Fruit fly (Drosophila melanogaster): ENCODE measurements around the gene CG8661.

The CG8661 gene

dm6 chrX:17297070-17297689 lies 12.9 kb upstream of the CG8661 start (continued):
- TF ChIP-seq CG4318 (GFP tag; optimal IDR thresholded peaks at IDR 0.05) (peak; percentile 80), CG3032 (tag; optimal IDR thresholded peaks at IDR 0.05) (peak; percentile 57), CG1621 (tag; optimal IDR thresholded peaks at IDR 0.05) (peak; percentile 50), CG11762 (GFP tag; optimal IDR thresholded peaks at IDR 0.05; ENCODE audit: insufficient read depth) (peak; percentile 77), topi (GFP tag; optimal IDR thresholded peaks at IDR 0.05) (peak; percentile 92), Sox15 (GFP tag; optimal IDR thresholded peaks at IDR 0.05) (peak; percentile 83), CG8632 (GFP tag; optimal IDR thresholded peaks at IDR 0.05) (peak; percentile 82), CG11294 (GFP tag; IDR thresholded peaks at IDR 0.05) (peak; percentile 61; the same call in 1 of the 2 replicates), Sox102F (GFP tag; optimal IDR thresholded peaks at IDR 0.05) (peak; percentile 89), CG6792 (GFP tag; optimal IDR thresholded peaks at IDR 0.05) (peak; percentile 84), spab (GFP tag; optimal IDR thresholded peaks at IDR 0.05) (peak; percentile 44), Hr39 (GFP tag; optimal IDR thresholded peaks at IDR 0.05) (peak; percentile 93), dac (GFP tag; optimal IDR thresholded peaks at IDR 0.05) (peak; percentile 86), CG15336 (GFP tag; IDR thresholded peaks at IDR 0.05) (peak; percentile 90), CG3919 (GFP tag; optimal IDR thresholded peaks at IDR 0.05) (peak; percentile 75), CG9139 (GFP tag; optimal IDR thresholded peaks at IDR 0.05) (no peak), Eip93F (GFP tag; optimal IDR thresholded peaks at IDR 0.05) (peak; percentile 49), CG16779 (tag; optimal IDR thresholded peaks at IDR 0.05) (peak; percentile 35), acj6 (GFP tag; optimal IDR thresholded peaks at IDR 0.05) (peak; percentile 85), Ets21C (GFP tag; optimal IDR thresholded peaks at IDR 0.05) (peak; percentile 89), ss (GFP tag; optimal IDR thresholded peaks at IDR 0.05) (peak; percentile 8 to 46), cyc (GFP tag; optimal IDR thresholded peaks at IDR 0.05) (peak; percentile 87), eg (GFP tag; IDR thresholded peaks at IDR 0.05) (peak; percentile 79), CG6808 (GFP tag; optimal IDR thresholded peaks at IDR 0.05) (peak; percentile 59), Smox (GFP tag; optimal IDR thresholded peaks at IDR 0.05) (peak; percentile 91), Hr38 (GFP tag; optimal IDR thresholded peaks at IDR 0.05) (no peak)

- peak; percentile 5 for TF ChIP-seq Hr4 (GFP tag; optimal IDR thresholded peaks at IDR 0.05)
- peak; percentile 49 for TF ChIP-seq svp (GFP tag)
- peak in 1 of 2 experiments; percentile 4 for TF ChIP-seq ss (GFP tag; optimal IDR thresholded peaks at IDR 0.05)
- TF ChIP-seq CG32006 (GFP tag; optimal IDR thresholded peaks at IDR 0.05) = peak; percentile 5
- no peak for TF ChIP-seq topi (GFP tag; optimal IDR thresholded peaks at IDR 0.05)
- no peak for TF ChIP-seq Hr39 (GFP tag; optimal IDR thresholded peaks at IDR 0.05)
- TF ChIP-seq Eip78C (GFP tag) = peak; percentile 28
- TF ChIP-seq fkh (GFP tag; optimal IDR thresholded peaks at IDR 0.05) = peak; percentile 58
Measured at dm6 chrX:17296283-17297069, 12.2 kb upstream of the CG8661 start.

- TF ChIP-seq CG15336 (GFP tag; IDR thresholded peaks at IDR 0.05) (peak; percentile 53), topi (GFP tag; optimal IDR thresholded peaks at IDR 0.05) (no peak), lz (GFP tag; optimal IDR thresholded peaks at IDR 0.05) (no peak), Ets21C (GFP tag; optimal IDR thresholded peaks at IDR 0.05) (no peak), CG6808 (GFP tag; optimal IDR thresholded peaks at IDR 0.05) (no peak), Hr4 (GFP tag; optimal IDR thresholded peaks at IDR 0.05) (peak; percentile 29), Sox14 (GFP tag; optimal IDR thresholded peaks at IDR 0.05) (no peak), net (GFP tag; optimal IDR thresholded peaks at IDR 0.05) (peak; percentile 2), OdsH (GFP tag; optimal IDR thresholded peaks at IDR 0.05) (no peak), CG8119 (GFP tag; IDR thresholded peaks at IDR 0.05) (peak; percentile 52; the same call in 1 of the 3 replicates), CG10631 (GFP tag; optimal IDR thresholded peaks at IDR 0.05) (no peak), CG3919 (GFP tag; optimal IDR thresholded peaks at IDR 0.05) (peak; percentile 6), Eip78C (GFP tag) (peak; percentile 76), Met (GFP tag; optimal IDR thresholded peaks at IDR 0.05) (no peak), esn (GFP tag; optimal IDR thresholded peaks at IDR 0.05) (peak; percentile 6), Lpt (GFP tag; optimal IDR thresholded peaks at IDR 0.05) (no peak), CG6163 (GFP tag; IDR thresholded peaks at IDR 0.05) (peak; percentile 33; the same call in 1 of the 3 replicates), Smox (GFP tag; optimal IDR thresholded peaks at IDR 0.05) (peak; percentile 8), CG11902 (GFP tag; optimal IDR thresholded peaks at IDR 0.05) (no peak), CG32006 (GFP tag; optimal IDR thresholded peaks at IDR 0.05) (peak; percentile 37), ss (GFP tag; optimal IDR thresholded peaks at IDR 0.05) (peak in 1 of 2 experiments; percentile 15), spab (GFP tag; optimal IDR thresholded peaks at IDR 0.05) (no peak), svp (GFP tag) (peak; percentile 35), cyc (GFP tag; optimal IDR thresholded peaks at IDR 0.05) (peak; percentile 23), fd85E (GFP tag; optimal IDR thresholded peaks at IDR 0.05) (no peak), Eip75B (GFP tag; optimal IDR thresholded peaks at IDR 0.05) (no peak), CG11762 (GFP tag; optimal IDR thresholded peaks at IDR 0.05; ENCODE audit: insufficient read depth) (no peak), eg (GFP tag; IDR thresholded peaks at IDR 0.05) (peak; percentile 58; the same call in 2 of the 3 replicates)
Measured at dm6 chrX:17294979-17295378, 10.7 kb upstream of the CG8661 start.

Data from whole organism, prepupa.